Worm (Caenorhabditis elegans) whole organism, dauer: ENCODE results near the gene fbxb-21.

Experiments
- unc-62 ChIP-seq: sonication (generic microtip); optimal IDR thresholded peaks from 2 replicates; lab custom pipeline; 2017; ENCODE audit warnings: missing biosample characterization, missing genetic modification reagents, missing genetic modification characterization

Gene fbxb-21

DNA sequence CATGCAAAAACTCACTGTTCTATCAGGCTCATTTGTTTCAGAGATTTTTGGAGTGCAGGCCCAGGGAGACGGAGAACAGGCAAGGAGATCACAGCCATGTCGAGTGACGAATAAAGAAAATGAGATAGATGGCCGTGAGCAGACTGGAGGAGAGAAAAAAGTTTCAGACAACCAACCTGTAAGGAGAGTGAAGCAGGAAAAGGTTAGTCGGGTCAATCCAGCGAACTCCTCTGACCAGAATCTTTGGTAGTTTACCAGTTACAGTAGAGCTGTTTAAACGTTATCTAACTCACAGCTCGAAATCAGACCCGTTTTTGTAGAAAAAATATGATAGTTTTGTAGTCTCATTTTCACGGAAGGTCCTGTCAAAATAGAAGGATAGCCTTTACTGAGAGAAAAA lies at the start of gene fbxb-21:
fbxb-21 (minus strand) TSS at position 101 of the 400 bp plus-strand sequence.
- TF ChIP-seq unc-62 (GFP tag; lab: Kevin White, UChicago): no peak

DNA sequence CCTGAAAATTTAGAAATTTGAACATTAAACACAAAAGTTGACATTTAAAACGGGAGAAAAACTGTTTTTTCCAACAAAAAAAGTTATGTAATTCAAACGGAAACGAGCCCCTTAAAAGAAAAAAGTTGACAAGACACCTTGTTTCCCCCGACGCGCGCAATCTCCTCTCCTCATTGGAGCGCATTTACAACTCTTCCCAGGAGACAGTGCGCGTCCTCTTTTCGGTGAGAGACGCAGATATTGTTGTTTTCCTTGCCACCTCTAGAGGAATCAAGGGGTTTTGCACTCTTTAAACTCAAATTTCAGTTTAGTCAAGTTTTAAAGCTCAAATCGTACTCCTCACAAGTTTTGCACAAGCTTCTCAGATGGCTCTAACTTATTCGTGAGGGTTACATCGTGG lies 47.2 kb upstream of the fbxb-21 start, which contains the start of gene F58E1.13:
F58E1.13 (minus strand) TSS at position 12 of the 400 bp plus-strand sequence.
- no peak for TF ChIP-seq unc-62 (GFP tag; lab: Kevin White, UChicago)

DNA sequence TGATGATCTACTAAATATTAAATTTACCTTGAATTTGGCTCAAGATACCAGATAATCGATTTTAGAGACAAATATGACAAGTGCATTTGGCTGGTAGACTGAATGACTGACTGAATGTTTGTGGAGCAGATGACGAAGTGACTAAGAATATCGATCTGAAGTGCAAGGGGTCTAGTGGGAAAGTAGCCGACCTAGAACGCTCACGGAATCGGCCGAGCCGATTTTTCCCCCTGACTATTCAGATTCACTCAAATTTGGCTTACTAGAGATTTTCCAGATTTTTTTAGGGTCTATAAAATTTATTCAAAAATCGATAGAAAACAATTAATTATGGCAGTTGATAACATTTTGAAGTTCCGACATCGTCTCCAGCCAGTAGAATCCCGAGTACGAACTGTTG lies 45.9 kb upstream of the fbxb-21 start, which contains the start of gene fbxc-26:
fbxc-26 (minus strand) TSS at position 101 of the 400 bp plus-strand sequence.
- no peak for TF ChIP-seq unc-62 (GFP tag; lab: Kevin White, UChicago)

DNA sequence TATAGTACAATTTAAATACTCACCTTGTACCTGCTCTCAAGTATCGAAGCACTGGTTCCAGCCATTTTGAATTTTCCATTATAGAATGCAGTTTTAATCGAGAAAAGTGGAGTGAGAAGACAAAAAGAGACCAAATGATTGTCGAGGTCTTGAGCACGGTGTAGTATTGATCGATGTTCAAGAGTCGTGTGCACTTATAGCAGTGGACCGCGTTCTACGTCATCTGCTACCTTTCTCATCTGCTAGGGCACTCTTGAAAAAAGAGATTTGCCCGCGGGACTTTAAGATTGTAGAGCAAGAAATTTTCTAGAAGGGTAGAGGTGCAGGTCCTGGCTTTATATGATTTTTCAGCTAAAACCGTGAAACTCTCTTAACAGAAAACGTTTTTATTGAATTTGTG lies 44.2 kb upstream of the fbxb-21 start, which contains the start of gene fbxc-21:
fbxc-21 (minus strand) TSS at position 101 of the 400 bp plus-strand sequence.
- no peak for TF ChIP-seq unc-62 (GFP tag; lab: Kevin White, UChicago)

DNA sequence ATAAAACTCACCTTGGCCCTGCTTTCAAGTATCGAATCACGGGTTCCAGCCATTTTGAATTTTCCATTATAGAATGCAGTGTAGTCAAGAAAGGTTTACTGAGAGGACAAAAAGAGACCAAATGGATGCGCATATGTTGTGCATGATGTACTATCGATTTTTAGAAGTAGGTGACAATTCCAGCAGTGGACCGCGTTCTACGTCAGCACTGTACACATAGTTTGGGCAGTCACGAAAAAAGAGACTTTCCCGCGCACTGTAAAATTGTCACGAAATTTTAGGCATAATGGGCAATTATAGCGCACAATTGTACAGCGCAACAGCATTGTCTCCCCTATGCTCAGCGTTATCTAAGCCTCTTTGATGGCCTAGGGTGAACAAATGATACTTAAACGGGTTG lies 42.3 kb upstream of the fbxb-21 start, which contains the start of gene fbxc-22:
fbxc-22 (minus strand) TSS at position 101 of the 400 bp plus-strand sequence.
- no peak for TF ChIP-seq unc-62 (GFP tag; lab: Kevin White, UChicago)

DNA sequence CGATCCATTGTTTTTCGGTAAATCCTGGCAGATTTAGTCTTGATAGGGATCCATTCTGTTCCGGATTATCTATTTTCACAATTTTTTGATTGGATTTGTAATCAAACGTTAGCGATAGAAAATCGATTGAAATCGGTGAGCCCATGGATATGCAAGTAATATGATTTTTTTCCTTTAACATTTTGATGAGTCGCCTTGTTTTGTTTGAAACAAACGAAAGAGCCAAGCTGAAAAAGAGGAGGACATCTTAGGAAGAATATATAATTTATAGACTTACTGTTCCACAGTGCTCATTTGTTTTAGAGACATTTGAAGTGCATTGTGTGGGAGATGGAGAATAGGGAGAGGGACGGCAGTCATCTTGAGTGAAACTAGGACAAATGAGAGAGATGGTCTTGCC lies 40.1 kb upstream of the fbxb-21 start, which contains the start of the genes fbxb-18 and fbxb-19:
fbxb-18 (minus strand) TSS at position 101 of the 400 bp plus-strand sequence.
fbxb-19 (minus strand) TSS at position 369 of the 400 bp plus-strand sequence.
- TF ChIP-seq unc-62 (GFP tag; lab: Kevin White, UChicago): no peak

DNA sequence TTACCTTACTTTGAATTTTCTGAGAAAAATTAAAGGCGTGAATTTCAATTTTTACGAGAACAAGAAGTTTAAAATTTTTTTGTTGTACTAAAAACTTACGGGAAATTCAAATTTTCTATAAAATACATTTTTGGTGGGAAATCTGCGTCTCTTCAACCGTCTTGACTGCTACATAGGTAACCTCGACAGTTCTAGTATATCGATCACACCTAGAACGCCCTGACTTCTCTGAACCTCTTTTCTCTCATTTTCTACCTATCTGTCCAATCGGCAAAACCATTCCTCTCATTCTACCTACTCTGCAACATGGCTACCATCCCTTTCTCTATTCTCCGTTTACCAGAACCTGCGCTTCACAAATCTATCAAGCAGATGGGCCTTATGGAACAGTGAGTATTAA lies 35.1 kb upstream of the fbxb-21 start, which contains the start of gene fbxb-25:
fbxb-25 (plus strand) TSS at position 301 of the 400 bp plus-strand sequence.
- no peak for TF ChIP-seq unc-62 (GFP tag; lab: Kevin White, UChicago)

DNA sequence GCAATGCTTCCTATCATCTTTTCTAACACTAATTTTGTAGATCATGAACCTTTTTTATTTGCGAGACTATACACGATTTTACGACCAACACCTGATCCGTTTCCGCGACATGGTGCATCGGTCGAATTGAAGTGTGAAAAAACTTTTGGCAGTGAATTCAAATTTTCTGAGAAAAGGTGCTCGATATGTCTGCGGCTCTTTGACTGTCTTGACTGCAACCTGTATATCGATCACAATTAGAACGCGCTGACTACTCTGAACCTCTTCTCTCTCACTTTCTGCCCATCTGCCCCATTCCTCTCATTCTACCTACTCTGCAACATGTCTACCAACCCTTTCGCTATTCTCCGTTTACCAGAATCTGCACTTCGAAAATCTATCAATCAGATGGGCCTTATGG lies 33.5 kb upstream of the fbxb-21 start, which contains the start of gene fbxb-26:
fbxb-26 (plus strand) TSS at position 301 of the 400 bp plus-strand sequence.
- no peak for TF ChIP-seq unc-62 (GFP tag; lab: Kevin White, UChicago)

DNA sequence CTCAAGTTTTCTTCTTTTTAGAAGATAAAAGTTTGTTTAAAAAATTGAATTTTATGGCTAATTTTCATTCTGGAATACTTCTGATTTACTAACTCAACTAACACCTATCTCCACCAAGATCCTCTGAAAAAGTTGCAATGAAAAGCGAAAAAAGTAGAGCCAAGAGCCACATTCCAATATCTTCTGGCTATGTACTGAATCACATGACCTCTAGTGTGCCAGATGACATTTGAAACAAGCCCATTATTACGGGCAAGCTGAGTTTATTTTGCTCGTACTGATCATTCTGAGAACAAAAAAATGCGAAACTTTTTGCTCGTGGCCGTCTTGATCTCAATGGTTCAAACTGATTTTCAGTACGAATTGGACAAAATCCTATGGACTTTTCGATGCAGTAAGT lies 30.4 kb upstream of the fbxb-21 start, which contains the start of gene irld-36:
irld-36 (plus strand) TSS at position 301 of the 400 bp plus-strand sequence.
- no peak for TF ChIP-seq unc-62 (GFP tag; lab: Kevin White, UChicago)

DNA sequence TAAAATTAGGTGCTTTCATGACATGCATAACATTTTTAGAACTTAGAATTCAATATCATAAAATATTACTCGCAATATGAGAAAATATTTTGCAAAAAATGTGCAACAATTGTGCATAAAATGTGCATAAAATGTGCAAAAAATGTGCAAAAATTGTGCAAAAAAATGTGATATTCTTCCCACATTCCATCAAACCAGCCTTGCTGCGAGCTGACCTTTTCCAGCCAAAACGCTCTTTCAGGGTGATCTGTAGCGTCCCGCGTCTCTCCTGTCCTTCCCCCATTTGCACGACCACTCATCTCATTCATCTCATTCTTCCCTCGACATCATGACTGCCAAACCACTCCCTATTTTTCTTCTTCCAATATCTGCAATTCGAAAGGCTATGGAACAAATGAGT lies 27.4 kb upstream of the fbxb-21 start, which contains the start of gene fbxb-17:
fbxb-17 (plus strand) TSS at position 301 of the 400 bp plus-strand sequence.
- no peak for TF ChIP-seq unc-62 (GFP tag; lab: Kevin White, UChicago)

DNA sequence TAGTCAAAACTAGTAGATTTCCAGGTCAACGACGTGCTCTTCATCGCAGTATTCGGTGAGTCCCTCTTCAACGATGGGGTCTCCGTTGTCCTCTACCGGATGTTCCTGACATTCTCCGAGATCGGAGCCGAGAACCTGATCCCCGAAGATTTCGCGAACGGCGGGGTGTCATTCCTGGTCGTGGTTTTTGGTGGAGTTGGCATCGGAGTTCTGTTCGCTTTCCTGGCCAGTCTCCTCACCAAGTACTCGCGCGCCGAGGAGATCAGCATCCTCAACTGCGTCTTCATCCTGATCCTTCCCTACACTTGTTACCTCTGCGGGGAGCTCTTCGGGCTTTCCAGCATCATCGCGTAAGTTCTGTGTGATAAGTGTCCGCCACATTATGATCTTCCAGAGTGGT lies 24.0 kb upstream of the fbxb-21 start:
- TF ChIP-seq unc-62 (GFP tag; lab: Kevin White, UChicago): no peak

DNA sequence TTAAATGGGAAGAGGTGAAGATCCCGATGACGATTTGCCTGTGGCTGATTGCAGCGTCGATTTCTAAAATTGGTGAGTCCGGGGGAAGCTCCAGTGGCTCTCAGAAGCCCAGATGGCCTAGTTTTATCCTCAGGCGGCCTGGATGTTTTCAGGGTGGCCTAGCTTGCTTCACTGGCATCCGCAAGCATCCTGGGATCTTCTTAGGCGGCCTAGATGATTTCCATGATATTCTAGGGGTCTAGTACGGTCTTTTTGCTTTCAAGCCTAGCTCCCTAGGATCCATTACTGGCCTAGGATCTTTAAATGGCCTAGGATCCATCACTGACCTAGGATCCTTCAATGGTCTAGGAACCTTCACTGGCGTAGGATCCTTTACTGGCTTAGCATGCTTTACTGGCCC lies 22.3 kb upstream of the fbxb-21 start:
- TF ChIP-seq unc-62 (GFP tag; lab: Kevin White, UChicago): no peak

DNA sequence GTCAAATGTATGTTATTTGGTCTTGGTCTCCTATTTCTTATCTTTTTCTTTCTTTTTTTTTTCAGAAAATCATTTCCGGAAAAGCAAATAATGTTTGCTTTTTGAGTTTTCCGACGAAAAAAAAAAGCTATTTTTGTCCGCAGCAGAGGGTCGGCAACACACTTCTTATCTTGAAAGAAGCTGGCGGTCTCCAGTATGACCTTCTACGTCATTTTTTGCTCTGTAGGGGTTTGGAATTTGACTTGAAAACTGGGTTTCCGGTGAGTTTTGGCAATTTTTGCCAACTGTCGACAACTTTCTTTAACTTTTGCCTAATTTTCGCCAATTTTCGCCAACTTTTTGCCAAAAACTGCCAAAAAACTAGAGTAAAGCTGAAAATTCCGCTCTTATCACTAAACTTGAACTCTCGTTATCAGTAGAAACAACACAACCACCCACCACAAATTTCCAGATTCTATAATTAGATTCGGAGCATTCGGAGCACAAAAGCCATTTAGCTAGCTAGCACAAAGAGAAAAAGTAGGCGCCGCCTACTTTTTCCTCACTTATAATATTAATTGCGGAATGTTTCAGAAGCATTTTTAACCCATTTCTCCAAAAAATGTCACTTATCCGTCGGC lies 21.7 kb upstream of the fbxb-21 start, which contains the start of gene nhx-6:
nhx-6 (plus strand) TSS at position 570 of the 620 bp plus-strand sequence.
- no peak for TF ChIP-seq unc-62 (GFP tag; lab: Kevin White, UChicago)

DNA sequence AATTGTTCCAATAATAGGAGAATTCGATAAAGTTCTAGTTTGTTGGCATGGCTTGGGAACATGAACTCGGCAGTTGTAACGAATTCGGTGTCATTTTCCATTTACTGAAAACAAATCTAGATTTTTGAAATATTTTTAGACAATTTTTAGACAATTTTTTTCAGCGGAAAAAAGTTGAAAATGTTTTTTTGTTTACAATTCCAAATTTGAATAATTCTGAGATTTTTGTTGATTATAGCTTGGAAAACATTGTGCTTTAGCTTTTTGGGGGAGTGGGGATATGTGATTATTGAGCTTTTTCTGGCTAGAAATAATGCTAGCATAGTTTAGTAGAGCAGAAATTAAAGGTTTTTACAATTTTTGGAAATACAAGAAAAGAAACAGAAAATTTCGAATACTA lies 20.2 kb upstream of the fbxb-21 start, which contains the start of gene srw-97:
srw-97 (minus strand) TSS at position 101 of the 400 bp plus-strand sequence.
- no peak for TF ChIP-seq unc-62 (GFP tag; lab: Kevin White, UChicago)

DNA sequence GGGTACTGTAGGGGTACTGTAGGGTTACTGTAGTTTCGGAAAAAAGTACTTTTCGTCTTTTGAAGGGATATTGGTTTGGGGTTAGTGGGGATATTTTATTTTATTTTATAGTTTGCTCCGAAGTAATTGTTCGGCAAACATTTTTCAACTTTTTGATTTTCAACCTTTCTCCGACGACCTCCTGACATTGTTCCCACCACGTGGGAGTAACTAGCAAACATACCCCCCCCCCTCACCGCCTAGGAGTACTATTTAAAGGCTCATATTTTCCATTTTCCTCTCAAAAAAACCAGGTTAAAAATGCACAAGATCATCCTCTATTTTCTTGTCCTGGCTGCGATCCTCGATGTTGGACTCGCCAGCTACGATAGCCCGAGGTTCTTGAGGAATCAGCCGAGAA lies 17.4 kb upstream of the fbxb-21 start, which contains the start of gene srlf-29:
srlf-29 (plus strand) TSS at position 301 of the 400 bp plus-strand sequence.
- no peak for TF ChIP-seq unc-62 (GFP tag; lab: Kevin White, UChicago)

DNA sequence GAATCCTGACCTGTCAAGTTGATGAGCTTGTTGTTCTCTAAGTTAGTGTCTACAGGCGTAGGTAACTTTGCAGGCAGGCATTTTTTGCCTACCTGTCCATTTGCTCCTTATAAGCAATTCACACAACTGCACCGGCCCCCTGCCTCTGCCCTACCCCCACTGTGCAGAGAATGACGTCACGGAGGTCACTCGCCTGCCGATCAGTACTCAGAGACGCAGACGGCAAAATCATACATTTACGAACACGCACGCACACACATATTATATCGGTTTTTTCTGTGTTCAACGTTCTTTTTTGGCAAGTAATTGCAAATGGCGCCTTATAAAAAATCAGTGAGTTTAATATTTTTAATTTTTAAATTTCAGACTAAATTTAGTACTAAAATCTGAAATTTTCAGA lies 14.8 kb upstream of the fbxb-21 start, which contains the start of gene duxl-1:
duxl-1 (plus strand) TSS at position 184 of the 400 bp plus-strand sequence.
- TF ChIP-seq unc-62 (GFP tag; lab: Kevin White, UChicago): no peak
